Fruit fly (Drosophila melanogaster): ENCODE measurements around the gene mRpL24.

DNA sequence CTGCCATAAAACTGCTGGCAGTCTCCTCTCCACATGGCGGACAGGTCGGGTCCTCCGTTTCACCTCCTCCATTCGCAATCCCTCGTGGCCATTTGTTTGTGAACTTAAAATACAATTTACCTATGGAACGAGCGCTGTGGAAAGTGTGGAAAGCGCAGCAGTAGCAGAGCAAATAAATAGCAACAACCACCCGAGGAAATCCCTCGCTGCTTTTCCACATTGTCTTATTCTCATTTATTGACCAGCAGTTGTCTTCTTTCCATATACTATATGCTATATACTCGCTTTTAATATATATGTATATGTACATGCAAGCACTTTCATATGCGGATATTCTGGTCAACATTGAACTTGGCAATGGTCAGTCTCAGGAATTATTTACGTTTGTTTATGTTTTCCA, 12.9 kb downstream of the mRpL24 start, which contains the start of gene hoe1:
- TF ChIP-seq fd59A (GFP tag; optimal IDR thresholded peaks at IDR 0.05), result no peak
- TF ChIP-seq CG9139 (GFP tag; optimal IDR thresholded peaks at IDR 0.05), result no peak
- no peak for TF ChIP-seq Blimp-1 (GFP tag; optimal IDR thresholded peaks at IDR 0.05)
- TF ChIP-seq Gug (GFP tag; IDR thresholded peaks at IDR 0.05), result no peak
- TF ChIP-seq achi (GFP tag; optimal IDR thresholded peaks at IDR 0.05), result no peak
- TF ChIP-seq CG1621 (tag; optimal IDR thresholded peaks at IDR 0.05), result no peak
- TF ChIP-seq CG16779 (tag; optimal IDR thresholded peaks at IDR 0.05), result no peak
- TF ChIP-seq Lpt (GFP tag; optimal IDR thresholded peaks at IDR 0.05), result no peak
- TF ChIP-seq spab (GFP tag; optimal IDR thresholded peaks at IDR 0.05), result no peak
- no peak for TF ChIP-seq Smox (GFP tag; optimal IDR thresholded peaks at IDR 0.05)
- TF ChIP-seq CG11294 (GFP tag; IDR thresholded peaks at IDR 0.05), result no peak
